Worm (Caenorhabditis elegans): ENCODE measurements around the gene T20B12.5.

ce11 chrIII:7387359-7387758 is 20.4 kb upstream of the T20B12.5 start:
- TF ChIP-seq nhr-237 (tag; optimal IDR thresholded peaks at IDR 0.05), result no peak
- TF ChIP-seq jun-1 (tag; optimal IDR thresholded peaks at IDR 0.05), result no peak
- peak; percentile 23 for TF ChIP-seq nhr-11 (tag; optimal IDR thresholded peaks at IDR 0.05)
